Worm (Caenorhabditis elegans) whole organism, L2 larva: ENCODE results near the gene str-211.

Experiments used
- C34F6.9 ChIP-seq: fragments of 150-350 bp; optimal IDR thresholded peaks from 2 replicates; lab custom pipeline; 2014; ENCODE audit warnings: missing biosample characterization, missing genetic modification characterization
- F13H6.1 ChIP-seq: sonication (generic microtip); optimal IDR thresholded peaks from 2 replicates; lab custom pipeline; 2016; ENCODE audit warnings: missing genetic modification characterization, missing compliant biosample characterization
- Y55F3AM.14 ChIP-seq: fragments of 200-800 bp; sonication (Bioruptor generic); optimal IDR thresholded peaks from 2 replicates; lab custom pipeline; 2018; ENCODE audit warnings: mild to moderate bottlenecking, missing genetic modification characterization, missing compliant biosample characterization
- ZK546.5 ChIP-seq: sonication (generic microtip); optimal IDR thresholded peaks from 2 replicates; lab custom pipeline; 2017; ENCODE audit warnings: missing biosample characterization, missing genetic modification characterization
- alr-1 ChIP-seq: fragments of 150-350 bp; optimal IDR thresholded peaks from 2 replicates; lab custom pipeline; 2014; ENCODE audit warnings: missing biosample characterization, missing genetic modification characterization
- aly-2 ChIP-seq: fragments of 150-350 bp; optimal IDR thresholded peaks from 2 replicates; lab custom pipeline; 2014; ENCODE audit warnings: missing biosample characterization, missing genetic modification characterization
- ama-1 ChIP-seq: fragments of 150-350 bp; optimal IDR thresholded peaks from 2 replicates; lab custom pipeline; 2018; ENCODE audit warnings: inconsistent platforms
- blmp-1 ChIP-seq: sonication (generic microtip); optimal IDR thresholded peaks from 2 replicates; lab custom pipeline; 2017; ENCODE audit warnings: missing genetic modification characterization, mild to moderate bottlenecking, missing compliant biosample characterization, antibody characterized with exemption, moderate library complexity; ENCODE audit not compliant: insufficient read depth
- ceh-16 ChIP-seq: fragments of 150-350 bp; optimal IDR thresholded peaks from 2 replicates; lab custom pipeline; 2014; ENCODE audit warnings: missing biosample characterization, missing genetic modification characterization
- ceh-82 ChIP-seq: fragments of 150-350 bp; optimal IDR thresholded peaks from 2 replicates; lab custom pipeline; 2014; ENCODE audit warnings: missing biosample characterization, missing genetic modification characterization
- dmd-4 ChIP-seq: sonication (generic microtip); optimal IDR thresholded peaks from 2 replicates; lab custom pipeline; 2017; ENCODE audit warnings: missing biosample characterization, missing genetic modification characterization
- egl-27 ChIP-seq: sonication (generic microtip); optimal IDR thresholded peaks from 3 replicates; lab custom pipeline; 2017; ENCODE audit warnings: missing biosample characterization, missing genetic modification reagents, missing genetic modification characterization
- fos-1 ChIP-seq: fragments of 150-350 bp; optimal IDR thresholded peaks from 2 replicates; lab custom pipeline; 2014; ENCODE audit warnings: missing biosample characterization, missing genetic modification characterization
- gmeb-1 ChIP-seq: fragments of 150-350 bp; optimal IDR thresholded peaks from 2 replicates; lab custom pipeline; 2014; ENCODE audit warnings: missing biosample characterization, missing genetic modification characterization
- lin-11 ChIP-seq: fragments of 150-350 bp; sonication (generic microtip); optimal IDR thresholded peaks from 2 replicates; lab custom pipeline; 2014; ENCODE audit warnings: missing biosample characterization, missing genetic modification characterization, inconsistent platforms, mixed read lengths
- lin-13 ChIP-seq: fragments of 150-350 bp; optimal IDR thresholded peaks from 2 replicates; lab custom pipeline; 2014; ENCODE audit warnings: missing biosample characterization, missing genetic modification reagents, missing genetic modification characterization
- lsy-2 ChIP-seq, 2 experiments: fragments of 150-350 bp in 1 of 2; sonication (generic microtip) in 1 of 2; optimal IDR thresholded peaks; 2 replicates each; lab custom pipeline; 2014 to 2017; ENCODE audit warnings: missing biosample characterization in 2 of 2, missing genetic modification characterization in 2 of 2
- mbf-1 ChIP-seq: sonication (generic microtip); optimal IDR thresholded peaks from 2 replicates; lab custom pipeline; 2017; ENCODE audit warnings: missing biosample characterization, missing genetic modification characterization
- mdl-1 ChIP-seq, 2 experiments: fragments of 150-350 bp in 1 of 2; sonication (generic microtip) in 1 of 2; optimal IDR thresholded peaks; 2 replicates each; lab custom pipeline; 2017; ENCODE audit warnings: missing biosample characterization in 2 of 2, missing genetic modification characterization in 2 of 2
- nhr-11 ChIP-seq: fragments of 150-350 bp; optimal IDR thresholded peaks from 2 replicates; lab custom pipeline; 2014; ENCODE audit warnings: missing biosample characterization, missing genetic modification characterization
- nhr-129 ChIP-seq: fragments of 150-350 bp; optimal IDR thresholded peaks from 2 replicates; lab custom pipeline; 2014; ENCODE audit warnings: missing biosample characterization, missing genetic modification characterization
- nhr-237 ChIP-seq: fragments of 150-350 bp; optimal IDR thresholded peaks from 2 replicates; lab custom pipeline; 2014; ENCODE audit warnings: missing biosample characterization, missing genetic modification characterization
- peb-1 ChIP-seq: fragments of 150-350 bp; optimal IDR thresholded peaks from 2 replicates; lab custom pipeline; 2014; ENCODE audit warnings: missing biosample characterization, missing genetic modification characterization
- sem-4 ChIP-seq: fragments of 150-350 bp; optimal IDR thresholded peaks from 2 replicates; lab custom pipeline; 2014; ENCODE audit warnings: missing biosample characterization, missing genetic modification reagents, missing genetic modification characterization
- skn-1 ChIP-seq: sonication (generic microtip); optimal IDR thresholded peaks from 2 replicates; lab custom pipeline; 2017; ENCODE audit warnings: missing biosample characterization, missing genetic modification characterization
- sma-9 ChIP-seq, 2 experiments: fragments of 150-350 bp in 1 of 2; sonication (generic microtip) in 1 of 2; optimal IDR thresholded peaks; 2 replicates each; lab custom pipeline; 2014 to 2016; ENCODE audit warnings: missing genetic modification characterization in 2 of 2, mild to moderate bottlenecking in 1 of 2, missing biosample characterization in 1 of 2, missing compliant biosample characterization in 1 of 2, missing genetic modification reagents in 1 of 2, moderate library complexity in 1 of 2
- snpc-4 ChIP-seq: fragments of 150-350 bp; optimal IDR thresholded peaks from 2 replicates; lab custom pipeline; 2014; ENCODE audit warnings: missing biosample characterization, missing genetic modification characterization
- unc-39 ChIP-seq: fragments of 150-350 bp; optimal IDR thresholded peaks from 2 replicates; lab custom pipeline; 2014; ENCODE audit warnings: missing biosample characterization, missing genetic modification characterization
- unc-55 ChIP-seq: fragments of 150-350 bp; sonication (generic microtip); optimal IDR thresholded peaks from 3 replicates; lab custom pipeline; 2014; ENCODE audit warnings: missing biosample characterization, missing genetic modification reagents, missing genetic modification characterization
- unc-62 ChIP-seq: fragments of 150-350 bp; optimal IDR thresholded peaks from 2 replicates; lab custom pipeline; 2014; ENCODE audit warnings: missing biosample characterization, missing genetic modification reagents, missing genetic modification characterization
- ztf-1 ChIP-seq: fragments of 200-800 bp; sonication (Bioruptor generic); conservative IDR thresholded peaks from 2 replicates; pipeline ENCODE4 v1.3.6; 2022; ENCODE audit warnings: missing genetic modification characterization, missing compliant biosample characterization
- ztf-11 ChIP-seq: sonication (generic microtip); optimal IDR thresholded peaks from 2 replicates; lab custom pipeline; 2017; ENCODE audit warnings: missing biosample characterization, missing genetic modification characterization
- ztf-4 ChIP-seq: fragments of 150-350 bp; optimal IDR thresholded peaks from 2 replicates; lab custom pipeline; 2014; ENCODE audit warnings: missing biosample characterization, missing genetic modification characterization

Gene str-211

DNA sequence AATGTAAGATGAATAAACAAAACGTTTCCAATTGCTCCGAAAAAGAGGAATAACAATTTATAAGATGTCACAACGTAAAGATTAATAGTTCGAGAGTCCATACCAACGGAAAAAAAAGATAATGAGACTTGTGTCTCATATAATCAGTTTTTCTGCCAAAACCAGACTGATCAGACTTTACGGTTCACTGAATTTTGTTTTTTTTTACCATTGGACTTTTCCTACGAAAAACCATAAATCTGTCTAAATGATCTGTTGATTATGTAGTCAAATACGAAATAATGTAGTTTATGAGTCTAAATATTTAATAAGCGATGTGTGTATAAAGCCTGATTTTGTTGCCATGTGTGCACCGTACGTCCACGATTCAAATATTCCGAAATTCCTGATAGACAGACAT is 34.9 kb upstream of the str-211 start, which contains the start of gene srsx-11:
TSS of gene srsx-11 (minus strand) at position 101 of the 400 bp plus-strand sequence.
- no peak for TF ChIP-seq ama-1 (lab: Kevin White, UChicago)

DNA sequence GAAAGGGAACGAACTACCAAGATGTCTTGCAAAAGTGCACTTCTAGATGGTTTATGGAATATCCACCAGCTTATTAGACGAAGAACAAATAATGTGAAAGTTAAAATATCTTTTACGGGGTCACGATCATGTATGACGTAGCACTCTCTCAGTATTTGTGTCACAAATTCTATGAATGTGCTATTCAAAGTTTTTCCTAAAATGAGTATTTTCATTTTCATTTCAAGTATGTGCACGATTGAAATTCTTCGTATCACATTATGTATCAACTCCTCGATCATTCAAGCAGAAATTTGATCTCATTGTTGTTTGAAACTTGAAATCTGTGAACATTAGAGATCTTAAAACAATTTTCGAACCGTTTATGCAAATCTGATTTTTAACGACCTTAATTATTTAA is 33.4 kb upstream of the str-211 start:
- TF ChIP-seq peb-1 (no peak), ztf-4 (tag; lab: Kevin White, UChicago) (no peak), alr-1 (no peak), blmp-1 (no peak), nhr-129 (tag; lab: Kevin White, UChicago) (no peak)

- TF ChIP-seq C34F6.9 (tag; lab: Kevin White, UChicago) (no peak), nhr-237 (tag; lab: Kevin White, UChicago) (no peak), lin-11 (tag; lab: Kevin White, UChicago) (no peak), ztf-11 (tag; lab: Kevin White, UChicago) (no peak), gmeb-1 (tag; lab: Kevin White, UChicago) (no peak), ceh-82 (tag; lab: Kevin White, UChicago) (no peak), ztf-1 (no peak), unc-39 (no peak), aly-2 (tag; lab: Kevin White, UChicago) (no peak), skn-1 (tag; lab: Kevin White, UChicago) (no peak), mdl-1 (tag; optimal IDR thresholded peaks at IDR 0.05; lab: Kevin White, UChicago) (no peak), mbf-1 (tag; lab: Kevin White, UChicago) (no peak), lsy-2 (tag; optimal IDR thresholded peaks at IDR 0.05; lab: Kevin White, UChicago) (no peak), lin-13 (GFP tag; lab: Kevin White, UChicago) (no peak), sma-9 (GFP tag; optimal IDR thresholded peaks at IDR 0.05; lab: Kevin White, UChicago) (no peak), sma-9 (tag; optimal IDR thresholded peaks at IDR 0.05; lab: Kevin White, UChicago) (no peak), ceh-16 (tag; lab: Kevin White, UChicago) (no peak), ztf-4 (tag; lab: Kevin White, UChicago) (no peak), nhr-129 (tag; lab: Kevin White, UChicago) (no peak)
- TF ChIP-seq, all 48 proteins: peak for 0
Observed at ce11 chrV:4975140-4975539, 31.0 kb upstream of the str-211 start, which contains the start of gene F26G5.1. Gene F26G5.1, plus strand, starts transcription at chrV:4975478.

DNA sequence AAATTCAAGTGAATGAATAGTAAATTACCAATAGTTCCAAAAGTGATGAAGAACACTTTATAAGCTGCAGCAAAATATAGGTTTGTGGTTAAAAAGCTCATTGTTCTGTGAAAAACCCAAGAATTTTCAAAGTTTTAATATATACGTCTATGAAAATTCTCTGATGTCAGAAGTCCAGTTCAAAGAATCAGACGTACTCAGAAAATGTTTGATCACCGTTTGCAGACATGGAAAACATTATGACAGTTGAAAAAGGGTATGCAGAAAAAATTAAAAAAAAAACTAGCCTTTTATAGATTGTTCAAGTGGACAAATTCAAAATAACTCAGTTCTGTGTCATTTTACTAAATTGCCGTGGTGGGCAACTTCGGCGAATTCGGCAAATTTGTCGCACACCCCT is 30.6 kb upstream of the str-211 start, which contains the start of gene srsx-10:
TSS of gene srsx-10 (minus strand) at position 101 of the 400 bp plus-strand sequence.
- TF ChIP-seq unc-39 (no peak), ZK546.5 (tag; lab: Kevin White, UChicago) (no peak), alr-1 (no peak), mbf-1 (tag; lab: Kevin White, UChicago) (no peak), nhr-11 (no peak), C34F6.9 (tag; lab: Kevin White, UChicago) (no peak), lin-13 (GFP tag; lab: Kevin White, UChicago) (no peak), egl-27 (no peak), peb-1 (no peak), aly-2 (tag; lab: Kevin White, UChicago) (no peak), ztf-4 (tag; lab: Kevin White, UChicago) (no peak), snpc-4 (tag; lab: Kevin White, UChicago) (no peak)

DNA sequence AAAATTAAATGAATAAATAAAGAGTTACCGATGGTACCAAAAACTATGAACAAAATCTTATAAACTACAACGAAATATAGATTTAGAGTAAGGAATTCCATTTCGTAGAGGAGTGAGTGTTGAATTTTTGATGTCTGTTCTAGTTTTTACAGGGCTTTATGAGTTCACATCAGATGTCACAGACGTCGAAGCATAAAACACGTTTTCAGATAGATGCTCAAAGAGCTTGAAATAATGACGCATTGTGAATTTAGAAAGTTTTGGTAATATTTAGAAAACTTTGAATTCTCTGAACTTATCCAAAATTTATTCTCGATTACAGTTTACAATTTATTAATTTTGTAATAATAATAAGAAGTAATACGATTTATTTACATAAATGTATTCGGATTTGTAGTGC is 28.8 kb upstream of the str-211 start, which contains the start of gene srsx-9:
TSS of gene srsx-9 (minus strand) at position 101 of the 400 bp plus-strand sequence.
- TF ChIP-seq gmeb-1 (tag; lab: Kevin White, UChicago) (no peak), ceh-82 (tag; lab: Kevin White, UChicago) (no peak), F13H6.1 (tag; lab: Kevin White, UChicago) (no peak), unc-55 (GFP tag; lab: Kevin White, UChicago) (no peak), fos-1 (tag; lab: Kevin White, UChicago) (no peak), dmd-4 (tag; lab: Kevin White, UChicago) (no peak), ZK546.5 (tag; lab: Kevin White, UChicago) (no peak), ceh-16 (tag; lab: Kevin White, UChicago) (no peak), Y55F3AM.14 (GFP tag; lab: Kevin White, UChicago) (no peak), unc-62 (GFP tag; lab: Kevin White, UChicago) (no peak), unc-39 (no peak), ama-1 (lab: Kevin White, UChicago) (no peak), mbf-1 (tag; lab: Kevin White, UChicago) (no peak), nhr-11 (no peak), ztf-1 (no peak), sem-4 (tag; lab: Kevin White, UChicago) (no peak)
- TF ChIP-seq, all 48 proteins: peak for 0
